Worm (Caenorhabditis elegans) whole organism, L4 larva: ENCODE results near the gene sox-2.

Experiments
- F49E8.2 ChIP-seq: sonication (generic microtip); optimal IDR thresholded peaks from 2 replicates; lab custom pipeline; 2016; ENCODE audit warnings: missing compliant biosample characterization, mild to moderate bottlenecking, missing genetic modification characterization, borderline replicate concordance
- R02D3.7 ChIP-seq: fragments of 150-350 bp; sonication (generic microtip); optimal IDR thresholded peaks from 3 replicates; lab custom pipeline; 2014; ENCODE audit warnings: missing biosample characterization, missing genetic modification characterization
- T20F7.1 ChIP-seq: fragments of 200-800 bp; sonication (Bioruptor generic); optimal IDR thresholded peaks from 2 replicates; lab custom pipeline; 2018; ENCODE audit warnings: mild to moderate bottlenecking, missing genetic modification characterization, missing compliant biosample characterization
- T26A8.4 ChIP-seq: fragments of 200-800 bp; sonication (Bioruptor generic); IDR thresholded peaks from 2 replicates; pipeline ENCODE4 v1.3.6; 2022; ENCODE audit warnings: missing genetic modification characterization, missing compliant biosample characterization
- aha-1 ChIP-seq: fragments of 150-350 bp; peaks from one replicate; lab custom pipeline; 2014; ENCODE audit warnings: missing biosample characterization, missing genetic modification characterization
- arid-1 ChIP-seq: fragments of 200-800 bp; sonication (Bioruptor generic); conservative IDR thresholded peaks from 2 replicates; pipeline ENCODE4 v1.3.6; 2022; ENCODE audit warnings: missing genetic modification reagents, missing genetic modification characterization, missing compliant biosample characterization
- ceh-28 ChIP-seq: fragments of 150-350 bp; optimal IDR thresholded peaks from 2 replicates; lab custom pipeline; 2014; ENCODE audit warnings: missing biosample characterization, missing genetic modification reagents, missing genetic modification characterization
- ces-1 ChIP-seq: fragments of 150-350 bp; sonication (generic microtip); optimal IDR thresholded peaks from 4 replicates; lab custom pipeline; 2014; ENCODE audit warnings: missing biosample characterization, missing genetic modification reagents, missing genetic modification characterization
- daf-19 ChIP-seq: fragments of 200-800 bp; sonication (Bioruptor generic); conservative IDR thresholded peaks from 2 replicates; pipeline ENCODE4 v1.3.6; 2022; ENCODE audit warnings: missing genetic modification characterization, missing compliant biosample characterization
- daf-8 ChIP-seq: fragments of 200-800 bp; sonication (Bioruptor generic); IDR thresholded peaks from 2 replicates; pipeline ENCODE4 v1.3.6; 2022; ENCODE audit warnings: missing genetic modification characterization, missing compliant biosample characterization
- dmd-8 ChIP-seq: fragments of 200-800 bp; sonication (Bioruptor generic); IDR thresholded peaks from 2 replicates; pipeline ENCODE4 v1.3.6; 2022; ENCODE audit warnings: missing genetic modification characterization, missing compliant biosample characterization
- dmd-9 ChIP-seq: fragments of 200-800 bp; sonication (Bioruptor generic); IDR thresholded peaks from 2 replicates; pipeline ENCODE4 v1.3.6; 2022; ENCODE audit warnings: missing genetic modification reagents, missing genetic modification characterization, missing compliant biosample characterization
- dpl-1 ChIP-seq: fragments of 150-350 bp; optimal IDR thresholded peaks from 2 replicates; lab custom pipeline; 2014; ENCODE audit warnings: missing biosample characterization, missing genetic modification reagents, missing genetic modification characterization
- duxl-1 ChIP-seq: sonication (generic microtip); optimal IDR thresholded peaks from 2 replicates; lab custom pipeline; 2016; ENCODE audit warnings: mild to moderate bottlenecking, missing genetic modification characterization, moderate library complexity, missing compliant biosample characterization; ENCODE audit not compliant: poor library complexity
- fos-1 ChIP-seq: fragments of 150-350 bp; optimal IDR thresholded peaks from 2 replicates; lab custom pipeline; 2014; ENCODE audit warnings: missing biosample characterization, missing genetic modification characterization
- gei-8 ChIP-seq: fragments of 200-800 bp; sonication (Bioruptor generic); optimal IDR thresholded peaks from 2 replicates; lab custom pipeline; 2018; ENCODE audit warnings: mild to moderate bottlenecking, missing genetic modification characterization, missing compliant biosample characterization
- hlh-11 ChIP-seq: fragments of 200-800 bp; sonication (Bioruptor generic); optimal IDR thresholded peaks from 2 replicates; lab custom pipeline; 2018; ENCODE audit warnings: mild to moderate bottlenecking, missing genetic modification characterization, missing compliant biosample characterization
- lim-7 ChIP-seq: fragments of 200-800 bp; sonication (Bioruptor generic); IDR thresholded peaks from 2 replicates; pipeline ENCODE4 v1.3.6; 2022; ENCODE audit warnings: missing genetic modification characterization, missing compliant biosample characterization
- lin-1 ChIP-seq: fragments of 200-800 bp; sonication (Bioruptor generic); IDR thresholded peaks from 2 replicates; pipeline ENCODE4 v1.3.6; 2022; ENCODE audit warnings: missing genetic modification reagents, missing genetic modification characterization, missing compliant biosample characterization
- lin-13 ChIP-seq: fragments of 150-350 bp; optimal IDR thresholded peaks from 2 replicates; lab custom pipeline; 2014; ENCODE audit warnings: missing biosample characterization, missing genetic modification reagents, missing genetic modification characterization
- lin-38 ChIP-seq: fragments of 200-800 bp; sonication (Bioruptor generic); IDR thresholded peaks from 2 replicates; pipeline ENCODE4 v1.3.6; 2022; ENCODE audit warnings: missing genetic modification reagents, missing genetic modification characterization, missing compliant biosample characterization
- lir-3 ChIP-seq: sonication (generic microtip); optimal IDR thresholded peaks from 2 replicates; lab custom pipeline; 2016; ENCODE audit warnings: mild to moderate bottlenecking, missing genetic modification characterization, missing compliant biosample characterization
- lsy-2 ChIP-seq, 2 experiments: fragments of 150-350 bp in 1 of 2; sonication (generic microtip) in 1 of 2; optimal IDR thresholded peaks; 2 replicates each; lab custom pipeline; 2014 to 2017; ENCODE audit warnings: missing biosample characterization in 2 of 2, missing genetic modification characterization in 2 of 2
- madf-9 ChIP-seq: fragments of 200-800 bp; sonication (Bioruptor generic); conservative IDR thresholded peaks from 2 replicates; pipeline ENCODE4 v1.3.6; 2022; ENCODE audit warnings: missing genetic modification reagents, missing genetic modification characterization, missing compliant biosample characterization
- mdl-1 ChIP-seq, 2 experiments: fragments of 150-350 bp in 1 of 2; sonication (generic microtip) in 1 of 2; optimal IDR thresholded peaks; 2 replicates each; lab custom pipeline; 2014 to 2017; ENCODE audit warnings: missing biosample characterization in 2 of 2, missing genetic modification characterization in 2 of 2
- mep-1 ChIP-seq: fragments of 150-350 bp; sonication (generic microtip); optimal IDR thresholded peaks from 3 replicates; lab custom pipeline; 2014; ENCODE audit warnings: missing biosample characterization, missing genetic modification characterization
- mes-2 ChIP-seq: sonication (generic microtip); optimal IDR thresholded peaks from 2 replicates; lab custom pipeline; 2016; ENCODE audit warnings: missing genotype, mild to moderate bottlenecking, missing genetic modification characterization, missing compliant biosample characterization; ENCODE audit not compliant: poor library complexity, severe bottlenecking
- mxl-3 ChIP-seq: fragments of 200-800 bp; sonication (Bioruptor generic); optimal IDR thresholded peaks from 2 replicates; lab custom pipeline; 2018; ENCODE audit warnings: mild to moderate bottlenecking, missing genetic modification characterization, missing compliant biosample characterization
- nhr-102 ChIP-seq: sonication (generic microtip); optimal IDR thresholded peaks from 2 replicates; lab custom pipeline; 2016; ENCODE audit warnings: mild to moderate bottlenecking, missing genetic modification characterization, moderate library complexity, missing compliant biosample characterization
- nhr-28 ChIP-seq: fragments of 150-350 bp; optimal IDR thresholded peaks from 2 replicates; lab custom pipeline; 2014; ENCODE audit warnings: missing biosample characterization, missing genetic modification characterization
- nhr-41 ChIP-seq: fragments of 200-800 bp; sonication (Bioruptor generic); IDR thresholded peaks from 2 replicates; pipeline ENCODE4 v1.3.6; 2022; ENCODE audit warnings: missing genetic modification reagents, missing genetic modification characterization, missing compliant biosample characterization
- nhr-42 ChIP-seq: fragments of 200-800 bp; sonication (Bioruptor generic); IDR thresholded peaks from 2 replicates; pipeline ENCODE4 v1.3.6; 2022; ENCODE audit warnings: missing genetic modification characterization, missing compliant biosample characterization
- pha-4 ChIP-seq, 2 experiments: fragments of 150-350 bp in 1 of 2; fragments of 200-800 bp in 1 of 2; sonication (Bioruptor generic) in 1 of 2; IDR thresholded peaks in 1 of 2; optimal IDR thresholded peaks in 1 of 2; 2 replicates each; pipeline versions ENCODE4 v1.3.6 to Lab custom; 2014 to 2022; ENCODE audit warnings: missing genetic modification characterization in 2 of 2, missing genetic modification reagents in 2 of 2, missing biosample characterization in 1 of 2, missing compliant biosample characterization in 1 of 2
- pqm-1 ChIP-seq: sonication (generic microtip); optimal IDR thresholded peaks from 2 replicates; lab custom pipeline; 2017; ENCODE audit warnings: missing biosample characterization, missing genetic modification characterization
- unc-39 ChIP-seq: sonication (generic microtip); optimal IDR thresholded peaks from 2 replicates; lab custom pipeline; 2017; ENCODE audit warnings: missing biosample characterization, missing genetic modification characterization
- unc-62 ChIP-seq, 3 experiments: fragments of 150-350 bp in 1 of 3; sonication (generic microtip); optimal IDR thresholded peaks in 2 of 3; peaks in 1 of 3; 1 replicate in 1 of 3; 2 replicates in 2 of 3; lab custom pipeline; 2014 to 2017; ENCODE audit warnings: missing biosample characterization in 3 of 3, missing genetic modification characterization in 3 of 3, missing genetic modification reagents in 3 of 3, missing genotype in 1 of 3
- zip-11 ChIP-seq: fragments of 200-800 bp; sonication (Bioruptor generic); IDR thresholded peaks from 2 replicates; pipeline ENCODE4 v1.3.6; 2022; ENCODE audit warnings: missing genetic modification characterization, missing compliant biosample characterization
- ztf-7 ChIP-seq: fragments of 150-350 bp; optimal IDR thresholded peaks from 2 replicates; lab custom pipeline; 2014; ENCODE audit warnings: missing biosample characterization, missing genetic modification characterization

sox-2 gene

ce11 chrX:7493020-7493419 lies 29.5 kb upstream of the sox-2 start, which contains the start of gene F48E3.2:
F48E3.2 (minus strand) TSS chrX:7493120.
- TF ChIP-seq lsy-2 (tag; optimal IDR thresholded peaks at IDR 0.05; lab: Kevin White, UChicago) (no peak), R02D3.7 (no peak), pqm-1 (no peak), daf-8 (no peak), lin-1 (GFP tag; lab: Robert Waterston, UW) (no peak), gei-8 (no peak), F49E8.2 (no peak), T20F7.1 (no peak), nhr-42 (no peak), nhr-41 (GFP tag; lab: Robert Waterston, UW) (no peak), madf-9 (no peak), daf-19 (GFP tag; lab: Robert Waterston, UW) (no peak), mes-2 (no peak), pha-4 (GFP tag; IDR thresholded peaks at IDR 0.05; lab: Robert Waterston, UW) (no peak), pha-4 (tag; optimal IDR thresholded peaks at IDR 0.05; lab: Kevin White, UChicago) (no peak), lim-7 (GFP tag; lab: Robert Waterston, UW) (no peak), fos-1 (tag; lab: Kevin White, UChicago) (no peak), T26A8.4 (GFP tag; lab: Robert Waterston, UW) (no peak), lir-3 (tag; lab: Kevin White, UChicago) (no peak)
- TF ChIP-seq, all 104 proteins: peak for 0

ce11 chrX:7491521-7491920 lies 28.0 kb upstream of the sox-2 start:
- TF ChIP-seq unc-62 (GFP tag; optimal IDR thresholded peaks at IDR 0.05 in 1 of 2; lab: Kevin White, UChicago) (peak in 1 of 2 experiments; percentile 89), unc-62 (tag; optimal IDR thresholded peaks at IDR 0.05; lab: Kevin White, UChicago) (no peak), lin-1 (GFP tag; lab: Robert Waterston, UW) (no peak)

DNA sequence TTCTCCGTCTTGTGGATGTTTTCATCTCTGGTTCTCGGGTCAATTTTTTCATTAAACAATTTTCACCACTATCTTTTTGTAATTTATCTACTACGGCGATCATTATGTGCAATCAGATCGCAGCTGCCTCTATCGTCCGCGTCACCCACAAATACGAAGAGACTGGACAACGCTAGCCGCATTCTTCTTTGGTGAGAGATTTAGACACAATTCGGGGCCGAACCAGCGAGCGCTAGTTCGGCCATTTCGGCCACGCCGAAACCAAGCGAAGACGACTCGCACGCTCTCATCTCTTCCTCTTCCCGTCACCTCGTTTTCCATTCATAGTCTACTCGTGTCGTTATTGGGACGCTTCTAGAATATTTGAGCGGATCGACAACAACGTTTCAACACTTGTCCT lies 22.2 kb upstream of the sox-2 start, which contains the start of gene gly-12:
TSS of gene gly-12 (plus strand) at position 117 of the 400 bp plus-strand sequence.
- TF ChIP-seq nhr-42 (no peak), zip-11 (GFP tag; lab: Robert Waterston, UW) (no peak), ces-1 (GFP tag; lab: Kevin White, UChicago) (no peak), mxl-3 (GFP tag; lab: Kevin White, UChicago) (peak; percentile 71), nhr-28 (tag; lab: Kevin White, UChicago) (peak; percentile 9), ztf-7 (tag; lab: Kevin White, UChicago) (no peak), ceh-28 (tag; lab: Kevin White, UChicago) (no peak), aha-1 (tag; lab: Kevin White, UChicago) (peak; percentile 67), dpl-1 (GFP tag; lab: Kevin White, UChicago) (no peak), mdl-1 (tag; optimal IDR thresholded peaks at IDR 0.05; lab: Kevin White, UChicago) (peak in 1 of 2 experiments; percentile 71), lin-38 (no peak), unc-39 (tag; lab: Kevin White, UChicago) (no peak), madf-9 (no peak), mep-1 (peak; percentile 18), nhr-102 (tag; lab: Kevin White, UChicago) (no peak), hlh-11 (peak; percentile 38), lin-13 (GFP tag; lab: Kevin White, UChicago) (no peak), dmd-8 (GFP tag; lab: Robert Waterston, UW) (no peak), arid-1 (GFP tag; lab: Robert Waterston, UW) (no peak), dmd-9 (GFP tag; lab: Robert Waterston, UW) (no peak), mes-2 (peak; percentile 48), duxl-1 (tag; lab: Kevin White, UChicago) (no peak)
